Worm (Caenorhabditis elegans) whole organism, mixed stage, embryonic: ENCODE results near the gene F29B9.8.

Source experiments
- bed-3 ChIP-seq: fragments of 200-800 bp; sonication (Bioruptor generic); optimal IDR thresholded peaks from 3 replicates; lab custom pipeline; 2018; ENCODE audit warnings: mild to moderate bottlenecking, missing genetic modification characterization, moderate library complexity, missing compliant biosample characterization
- blmp-1 ChIP-seq: fragments of 150-350 bp; optimal IDR thresholded peaks from 2 replicates; lab custom pipeline; 2014; ENCODE audit warnings: missing biosample characterization, missing genetic modification characterization
- elt-1 ChIP-seq: sonication (generic microtip); optimal IDR thresholded peaks from 2 replicates; lab custom pipeline; 2017; ENCODE audit warnings: missing genetic modification characterization, mild to moderate bottlenecking, missing compliant biosample characterization, antibody characterized with exemption, moderate library complexity, borderline replicate concordance; ENCODE audit not compliant: insufficient read depth
- lin-13 ChIP-seq: fragments of 150-350 bp; optimal IDR thresholded peaks from 2 replicates; lab custom pipeline; 2014; ENCODE audit warnings: missing biosample characterization, missing genetic modification characterization
- nhr-12 ChIP-seq: fragments of 150-350 bp; optimal IDR thresholded peaks from 2 replicates; lab custom pipeline; 2014; ENCODE audit warnings: missing biosample characterization, missing genetic modification characterization
- nhr-2 ChIP-seq: fragments of 150-350 bp; optimal IDR thresholded peaks from 2 replicates; lab custom pipeline; 2014; ENCODE audit warnings: missing biosample characterization, missing genetic modification characterization
- nhr-237 ChIP-seq: fragments of 150-350 bp; optimal IDR thresholded peaks from 2 replicates; lab custom pipeline; 2014; ENCODE audit warnings: missing biosample characterization, missing genetic modification characterization
- unc-62 ChIP-seq: fragments of 150-350 bp; optimal IDR thresholded peaks from 2 replicates; lab custom pipeline; 2014; ENCODE audit warnings: missing biosample characterization, missing genetic modification reagents, missing genetic modification characterization
- ztf-11 ChIP-seq: fragments of 150-350 bp; optimal IDR thresholded peaks from 2 replicates; lab custom pipeline; 2014; ENCODE audit warnings: missing biosample characterization, missing genetic modification characterization

DNA sequence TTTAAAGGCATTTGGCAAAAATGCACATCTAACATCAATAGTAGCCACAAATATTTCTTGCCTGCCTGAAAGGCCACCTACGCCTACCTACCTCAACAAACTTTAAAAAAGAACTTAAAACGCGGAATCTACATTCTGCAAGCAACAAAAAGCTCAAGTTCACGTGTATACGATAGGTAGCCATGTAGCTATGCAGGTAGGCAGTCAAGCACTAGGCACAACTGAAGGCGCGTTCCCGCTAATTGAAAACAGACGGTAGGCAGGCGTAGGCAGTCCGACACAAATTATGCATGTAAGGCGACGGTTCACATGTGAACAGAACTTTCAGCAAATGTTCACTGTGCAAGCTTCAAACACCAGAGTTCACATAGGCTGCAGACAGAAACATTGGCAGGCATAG, 34.9 kb upstream of the F29B9.8 start:
- TF ChIP-seq nhr-237 (tag; lab: Kevin White, UChicago) (no peak), bed-3 (GFP tag; lab: Kevin White, UChicago) (no peak), nhr-2 (tag; lab: Kevin White, UChicago) (no peak), lin-13 (no peak), ztf-11 (tag; lab: Kevin White, UChicago) (no peak), elt-1 (tag; lab: Kevin White, UChicago) (no peak), nhr-12 (no peak), unc-62 (GFP tag; lab: Kevin White, UChicago) (no peak), blmp-1 (tag; lab: Kevin White, UChicago) (no peak)
